Worm (Caenorhabditis elegans): ENCODE measurements around the gene hrde-1.

Gene hrde-1

DNA sequence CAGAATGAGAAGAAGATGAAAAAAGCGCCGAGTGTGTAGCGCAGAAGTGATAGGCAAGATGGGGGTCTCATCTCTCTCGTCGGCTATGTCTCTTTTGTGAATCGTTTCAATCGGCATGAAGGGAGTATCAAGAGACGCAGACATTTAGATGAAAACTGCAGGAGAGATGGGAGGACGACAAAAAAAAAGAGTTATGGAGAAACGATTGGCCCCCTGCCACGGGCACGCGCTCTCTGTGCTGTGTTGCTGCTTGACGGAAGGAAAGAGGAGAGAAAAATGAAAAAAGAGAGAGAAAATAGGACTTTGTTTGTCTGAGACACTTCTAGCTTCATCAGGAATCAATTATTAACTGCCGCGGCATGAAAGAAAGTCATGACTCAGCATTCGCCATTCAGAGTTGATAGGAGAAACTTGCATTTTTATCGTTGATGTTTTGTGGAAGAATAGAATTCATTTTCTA lies 47.7 kb upstream of the hrde-1 start (continued):
- TF ChIP-seq alr-1 (tag; optimal IDR thresholded peaks at IDR 0.05; ENCODE audit: borderline replicate concordance) (no peak), sptf-1 (tag; optimal IDR thresholded peaks at IDR 0.05) (no peak), hlh-4 (tag; optimal IDR thresholded peaks at IDR 0.05) (no peak), fos-1 (tag; optimal IDR thresholded peaks at IDR 0.05) (peak; percentile 86), lir-3 (tag; optimal IDR thresholded peaks at IDR 0.05; ENCODE audit: poor library complexity) (peak; percentile 45), isw-1 (GFP tag; IDR thresholded peaks at IDR 0.05) (peak; percentile 66), nhr-237 (tag; optimal IDR thresholded peaks at IDR 0.05) (peak; percentile 69), sup-37 (GFP tag; optimal IDR thresholded peaks at IDR 0.05) (peak; percentile 37), mef-2 (tag; optimal IDR thresholded peaks at IDR 0.05) (peak; percentile 72), ztf-4 (tag; optimal IDR thresholded peaks at IDR 0.05) (peak; percentile 61), hpl-2 (GFP tag; optimal IDR thresholded peaks at IDR 0.05) (no peak), ceh-8 (GFP tag; optimal IDR thresholded peaks at IDR 0.05) (peak; percentile 24), C04F5.9 (tag; optimal IDR thresholded peaks at IDR 0.05) (no peak), pax-3 (tag; optimal IDR thresholded peaks at IDR 0.05) (peak; percentile 61), lin-14 (GFP tag; optimal IDR thresholded peaks at IDR 0.05) (peak; percentile 98), nhr-90 (tag; optimal IDR thresholded peaks at IDR 0.05; ENCODE audit: poor library complexity) (peak; percentile 32), nhr-47 (tag; optimal IDR thresholded peaks at IDR 0.05) (peak; percentile 86), unc-62 (GFP tag; optimal IDR thresholded peaks at IDR 0.05) (peak; percentile 32), zag-1 (tag; optimal IDR thresholded peaks at IDR 0.05) (peak; percentile 41), jun-1 (tag; optimal IDR thresholded peaks at IDR 0.05) (peak; percentile 91), unc-30 (tag; optimal IDR thresholded peaks at IDR 0.05) (no peak), egl-13 (tag; optimal IDR thresholded peaks at IDR 0.05) (peak; percentile 89), nhr-20 (tag; optimal IDR thresholded peaks at IDR 0.05) (peak; percentile 90), nhr-77 (tag; optimal IDR thresholded peaks at IDR 0.05) (peak; percentile 87), nhr-85 (tag) (peak; percentile 88), dsc-1 (tag; optimal IDR thresholded peaks at IDR 0.05) (peak; percentile 95), egl-27 (tag; optimal IDR thresholded peaks at IDR 0.05) (peak; percentile 29 to 84), snpc-4 (tag; optimal IDR thresholded peaks at IDR 0.05) (peak; percentile 72), nhr-84 (tag; optimal IDR thresholded peaks at IDR 0.05) (no peak), lin-13 (GFP tag; optimal IDR thresholded peaks at IDR 0.05) (peak; percentile 62), lin-39 (tag; optimal IDR thresholded peaks at IDR 0.05) (peak; percentile 38), efl-3 (GFP tag; optimal IDR thresholded peaks at IDR 0.05) (no peak), tlp-1 (tag; optimal IDR thresholded peaks at IDR 0.05) (no peak)

DNA sequence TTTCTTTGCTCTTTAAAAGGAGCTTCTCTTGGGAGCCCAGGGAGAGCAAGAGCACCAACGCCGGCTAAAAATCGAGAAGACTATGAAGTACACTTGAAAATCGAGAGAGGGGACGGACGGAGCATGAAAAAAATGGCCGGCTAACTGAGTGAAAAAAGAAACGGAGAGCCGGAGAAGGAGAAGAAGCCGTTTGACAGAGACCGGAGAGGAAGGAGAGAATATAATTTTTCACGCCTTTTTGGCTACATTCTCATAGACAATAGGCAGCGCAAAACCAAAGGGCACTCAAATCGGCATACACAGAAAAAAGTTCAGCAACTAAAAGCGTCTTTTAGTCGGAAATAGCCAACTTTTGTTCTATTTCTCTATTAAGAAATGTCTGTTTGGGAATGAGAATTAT lies 45.6 kb upstream of the hrde-1 start:
- no peak for TF ChIP-seq ces-1 (GFP tag; optimal IDR thresholded peaks at IDR 0.05)
- no peak for TF ChIP-seq fos-1 (tag; optimal IDR thresholded peaks at IDR 0.05)
- no peak for TF ChIP-seq fkh-10 (GFP tag; optimal IDR thresholded peaks at IDR 0.05)
- no peak for TF ChIP-seq efl-1 (optimal IDR thresholded peaks at IDR 0.05)
- TF ChIP-seq efl-1 (GFP tag; optimal IDR thresholded peaks at IDR 0.05 in 1 of 2): peak in 1 of 2 experiments; percentile 21
- TF ChIP-seq vab-15 (tag; optimal IDR thresholded peaks at IDR 0.05): no peak
- TF ChIP-seq grh-1 (GFP tag; IDR thresholded peaks at IDR 0.05): no peak
- no peak for TF ChIP-seq nhr-11 (tag; optimal IDR thresholded peaks at IDR 0.05)
- TF ChIP-seq jun-1 (tag; optimal IDR thresholded peaks at IDR 0.05): no peak
- TF ChIP-seq ztf-11 (tag; optimal IDR thresholded peaks at IDR 0.05): no peak
- no peak for TF ChIP-seq sup-37 (GFP tag; optimal IDR thresholded peaks at IDR 0.05)
- no peak for TF ChIP-seq fkh-8 (tag; optimal IDR thresholded peaks at IDR 0.05)
- TF ChIP-seq snpc-4 (tag; optimal IDR thresholded peaks at IDR 0.05): no peak
- TF ChIP-seq lin-14 (GFP tag; optimal IDR thresholded peaks at IDR 0.05): peak; percentile 45

All from whole organism, L1 larva.